Fruit fly (Drosophila melanogaster): Measurements from ENCODE around the gene Dup99B.

DNA sequence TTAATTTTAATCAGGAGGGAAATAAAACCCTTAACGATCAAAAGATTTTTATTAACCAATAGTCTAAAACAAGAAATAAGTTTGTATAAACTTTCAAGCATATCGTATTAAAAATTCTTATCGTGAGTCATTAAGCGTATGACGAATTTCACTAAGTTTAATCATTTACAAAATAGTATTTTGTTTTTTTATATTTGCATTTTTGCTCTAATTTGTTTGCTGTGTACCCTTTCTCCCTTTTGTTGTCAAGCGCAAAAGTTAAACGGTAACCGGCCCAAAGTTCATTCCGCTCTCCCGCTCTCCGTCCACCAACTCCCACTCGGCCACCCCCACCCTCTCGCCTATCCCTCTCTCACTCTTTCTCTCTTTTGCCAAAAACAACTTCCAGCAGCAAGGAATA, 48.6 kb upstream of the Dup99B start:
- TF ChIP-seq CG8478 (optimal IDR thresholded peaks at IDR 0.05) (no peak), CTCF (optimal IDR thresholded peaks at IDR 0.05) (no peak)

Measured in S2 (cell line).